Fruit fly (Drosophila melanogaster) S2 (cell line): ENCODE measurements around the gene Sgs3.

ENCODE experiments used
- CG8478 ChIP-seq: fragments of >200 bp; optimal IDR thresholded peaks from 2 replicates; lab custom pipeline; 2018
- CTCF ChIP-seq, 2 experiments: fragments of >200 bp; optimal IDR thresholded peaks; 2 replicates each; lab custom pipeline; 2018

Sgs3 gene

dm6 chr3L:11491874-11492268, 20.1 kb upstream of the Sgs3 start:
- TF ChIP-seq CTCF (optimal IDR thresholded peaks at IDR 0.05; lab: Kevin White, UChicago) (no peak), CG8478 (lab: Kevin White, UChicago) (no peak)

dm6 chr3L:11492457-11492856, 19.6 kb upstream of the Sgs3 start:
- TF ChIP-seq CG8478 (lab: Kevin White, UChicago) (no peak), CTCF (optimal IDR thresholded peaks at IDR 0.05; lab: Kevin White, UChicago) (no peak)

- no peak for TF ChIP-seq CG8478 (lab: Kevin White, UChicago)
- TF ChIP-seq CTCF (optimal IDR thresholded peaks at IDR 0.05; lab: Kevin White, UChicago) = no peak
These were observed 18.8 kb upstream of the Sgs3 start for dm6 chr3L:11493090-11493807.

- TF ChIP-seq CTCF (optimal IDR thresholded peaks at IDR 0.05; lab: Kevin White, UChicago) = no peak
- TF ChIP-seq CG8478 (lab: Kevin White, UChicago) = no peak
These were observed 3.7 kb upstream of the Sgs3 start, which contains the start of gene CG33500 for dm6 chr3L:11508337-11508736. Gene CG33500 (plus strand): TSS chr3L:11508637.

DNA sequence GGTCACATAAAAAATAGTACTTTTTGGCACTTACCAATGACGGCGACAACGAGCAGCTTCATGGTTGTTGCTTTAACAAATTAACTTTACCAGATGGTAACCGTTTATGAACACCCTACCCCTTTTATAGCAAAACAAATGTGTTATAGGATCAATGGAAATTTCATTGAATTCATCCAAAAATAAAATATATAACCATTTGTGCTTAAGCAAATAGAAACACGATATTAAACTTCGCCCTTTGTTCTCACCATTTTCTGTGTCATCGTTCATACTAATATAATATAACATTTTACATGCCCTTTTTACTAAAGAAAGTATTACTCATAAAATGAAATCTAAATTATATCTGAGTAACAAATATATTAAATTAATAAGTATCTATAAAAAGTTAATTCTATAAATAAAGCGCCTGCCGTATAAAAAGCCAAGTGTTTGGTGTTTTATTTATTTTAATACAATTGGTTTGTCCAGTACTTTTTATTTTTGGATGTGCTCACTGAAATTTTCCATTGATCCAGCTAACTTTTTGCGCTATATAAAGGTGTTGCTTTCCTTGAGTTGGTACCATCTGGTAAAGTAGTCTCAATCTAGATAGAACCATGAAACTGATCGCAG, 2.6 kb upstream of the Sgs3 start, which contains the start of the genes Sgs8 and Sgs7:
Sgs8 (minus strand) TSS at position 101 of the 618 bp plus-strand sequence.
Sgs7 (plus strand) TSS at position 568 of the 618 bp plus-strand sequence.
- TF ChIP-seq CG8478 (lab: Kevin White, UChicago) (no peak), CTCF (optimal IDR thresholded peaks at IDR 0.05; lab: Kevin White, UChicago) (no peak)

DNA sequence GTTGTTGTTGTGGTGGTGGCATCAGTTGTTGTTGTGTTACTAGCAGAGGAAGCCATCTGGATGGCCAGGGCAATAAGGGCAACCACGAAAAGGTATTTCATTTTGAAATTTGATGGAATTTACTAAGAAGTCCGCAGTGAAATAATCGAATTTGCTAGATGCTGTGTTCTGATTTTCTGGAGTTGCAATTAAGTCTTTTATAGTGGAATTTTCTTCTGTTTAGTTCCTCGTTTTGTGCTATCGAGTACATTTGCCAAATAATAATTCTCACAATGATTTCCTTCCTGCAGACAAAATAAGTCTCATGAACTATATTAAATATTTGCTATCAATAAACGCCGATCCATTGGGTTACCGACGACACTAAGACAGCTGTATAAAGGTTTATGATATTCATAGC, 1.5 kb upstream of the Sgs3 start, which contains the start of gene CG33272:
CG33272 (minus strand) TSS at position 101 of the 400 bp plus-strand sequence.
- TF ChIP-seq CTCF (optimal IDR thresholded peaks at IDR 0.05; lab: Kevin White, UChicago) = no peak
- TF ChIP-seq CG8478 (lab: Kevin White, UChicago) = no peak

dm6 chr3L:11511243-11511642, 778 bp upstream of the Sgs3 start:
- TF ChIP-seq CTCF (optimal IDR thresholded peaks at IDR 0.05; lab: Kevin White, UChicago) (peak; percentile 30 to 62), CG8478 (lab: Kevin White, UChicago) (no peak)

dm6 chr3L:11513405-11513804, 1.4 kb downstream of the Sgs3 start, which contains the start of gene CG7512:
Gene CG7512 (plus strand): TSS chr3L:11513705.
- TF ChIP-seq CTCF (optimal IDR thresholded peaks at IDR 0.05; lab: Kevin White, UChicago) = no peak
- TF ChIP-seq CG8478 (lab: Kevin White, UChicago) = no peak

DNA sequence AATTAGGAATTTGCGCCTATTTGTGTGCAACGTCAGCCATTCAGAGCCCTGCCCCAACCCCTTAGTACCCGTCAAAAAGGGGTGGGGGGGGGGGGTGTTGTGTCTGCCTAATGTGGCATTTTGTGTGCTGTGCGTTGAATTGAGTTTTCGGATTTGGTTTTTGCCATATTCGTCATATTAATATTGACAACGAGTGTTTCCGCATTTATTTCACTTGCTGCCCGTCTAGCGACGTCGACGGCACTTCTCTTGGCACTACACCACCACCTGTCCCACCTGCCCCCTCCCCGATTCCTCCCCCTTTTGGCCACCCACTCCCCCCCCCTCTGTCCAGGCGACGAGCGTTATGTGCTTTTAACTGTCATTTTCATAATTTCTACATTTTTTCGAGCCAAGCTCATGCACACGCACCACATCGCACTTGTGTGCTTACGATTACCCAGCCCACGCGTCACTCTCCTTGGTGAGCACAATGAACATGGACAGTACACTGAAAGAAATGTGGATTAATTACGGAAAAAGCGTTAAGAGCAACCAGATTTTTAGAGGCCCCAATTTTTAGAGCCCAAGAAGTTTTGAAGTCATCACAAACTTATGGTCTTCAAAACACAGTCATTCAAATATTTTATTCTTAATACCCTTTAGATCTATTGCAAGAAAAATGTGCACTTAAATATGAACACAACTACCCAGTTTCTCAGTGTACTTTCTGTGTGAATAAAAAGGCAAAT, 3.5 kb downstream of the Sgs3 start:
- no peak for TF ChIP-seq CTCF (optimal IDR thresholded peaks at IDR 0.05; lab: Kevin White, UChicago)
- no peak for TF ChIP-seq CG8478 (lab: Kevin White, UChicago)

- TF ChIP-seq CTCF (optimal IDR thresholded peaks at IDR 0.05; lab: Kevin White, UChicago) (no peak), CG8478 (lab: Kevin White, UChicago) (no peak)
These were observed 4.2 kb downstream of the Sgs3 start for dm6 chr3L:11516229-11516628.

DNA sequence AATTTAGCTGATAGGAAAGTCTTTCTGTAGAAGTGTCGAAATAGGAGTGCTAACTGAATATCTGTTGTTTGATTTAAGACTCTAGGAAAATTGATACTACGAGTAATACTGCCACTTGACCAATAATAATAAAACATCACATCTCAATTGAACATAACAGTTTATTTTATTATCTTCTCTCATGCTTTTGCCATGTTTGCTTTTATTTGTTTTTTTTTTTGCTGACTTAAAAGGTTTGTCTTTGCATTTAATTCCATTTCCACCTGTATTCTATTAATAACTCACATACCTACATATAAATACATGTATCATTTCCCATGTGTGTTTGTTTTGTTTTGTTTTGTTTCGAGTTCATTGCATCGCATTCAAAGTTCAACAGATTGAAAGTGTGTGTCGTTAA, 10.6 kb downstream of the Sgs3 start, which contains the start of the genes CG11714 and Fuca:
CG11714 (minus strand) TSS at position 101 of the 400 bp plus-strand sequence.
Fuca (minus strand) TSS at position 101 of the 400 bp plus-strand sequence.
- TF ChIP-seq CG8478 (lab: Kevin White, UChicago) (no peak), CTCF (optimal IDR thresholded peaks at IDR 0.05; lab: Kevin White, UChicago) (no peak)

DNA sequence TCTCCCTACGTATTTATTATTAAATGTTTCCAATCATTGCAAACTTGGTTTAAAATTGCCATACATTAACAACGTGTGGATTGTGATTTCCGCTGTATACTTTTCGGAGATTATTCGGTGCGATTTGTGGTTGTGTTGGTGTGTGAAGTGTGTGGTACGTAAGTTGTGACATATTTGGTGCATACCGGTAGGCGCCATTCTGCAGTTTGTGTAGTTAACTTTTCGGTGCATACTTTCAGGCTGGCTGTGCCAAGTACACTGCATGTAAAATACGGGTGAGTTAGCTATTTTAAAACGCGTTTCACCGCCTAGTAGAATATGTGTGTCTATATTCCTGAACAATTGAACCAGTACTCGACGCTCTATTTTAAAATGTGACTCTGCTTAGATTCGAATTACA, 11.3 kb downstream of the Sgs3 start:
- TF ChIP-seq CTCF (optimal IDR thresholded peaks at IDR 0.05; lab: Kevin White, UChicago) = peak; percentile 74 to 75
- TF ChIP-seq CG8478 (lab: Kevin White, UChicago) = no peak

DNA sequence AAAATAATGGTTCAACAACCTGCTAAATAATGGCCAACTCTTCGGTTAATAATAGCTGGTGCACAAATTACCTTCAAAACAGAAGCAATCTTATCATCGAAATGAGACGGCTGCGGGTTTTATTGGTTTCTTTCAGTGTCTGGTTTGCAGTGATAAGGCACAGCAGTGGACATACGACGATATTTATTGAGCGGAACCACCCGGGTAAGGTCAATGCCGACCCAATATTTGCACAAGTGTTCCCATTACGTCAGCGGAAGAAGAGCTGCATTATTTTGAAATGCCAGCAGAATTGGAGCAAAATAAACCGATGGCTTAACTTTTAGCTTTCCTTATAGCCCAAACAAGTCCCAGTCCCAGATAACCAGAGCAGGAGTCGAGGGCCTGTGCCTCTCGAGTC, 13.7 kb downstream of the Sgs3 start:
- TF ChIP-seq CTCF (optimal IDR thresholded peaks at IDR 0.05; lab: Kevin White, UChicago) = no peak
- TF ChIP-seq CG8478 (lab: Kevin White, UChicago) = no peak

DNA sequence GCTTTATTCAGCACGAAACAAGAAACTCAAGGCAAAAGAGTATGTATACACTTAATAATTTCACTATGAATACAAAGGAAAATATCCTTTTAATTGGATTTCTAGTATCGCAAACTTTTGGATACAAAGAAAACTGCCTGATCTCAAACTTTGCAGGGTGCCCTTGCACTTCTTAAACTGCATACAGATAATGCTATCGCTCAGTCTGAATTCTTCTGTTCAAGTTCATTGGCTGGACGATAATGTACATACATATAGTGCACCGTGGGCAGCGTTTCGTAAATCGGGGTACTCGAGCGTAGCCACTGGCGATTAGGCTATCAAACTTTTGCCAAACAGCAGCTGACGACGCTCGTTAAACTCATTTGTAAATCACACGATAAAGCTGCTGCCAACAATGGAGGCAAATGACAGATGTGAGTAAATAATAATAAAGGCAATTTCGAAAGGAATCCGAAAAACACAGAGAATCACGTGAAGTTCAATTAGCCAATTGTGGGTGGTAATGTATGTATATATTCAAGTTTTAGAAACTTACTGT, 14.7 kb downstream of the Sgs3 start:
- no peak for TF ChIP-seq CTCF (optimal IDR thresholded peaks at IDR 0.05; lab: Kevin White, UChicago)
- TF ChIP-seq CG8478 (lab: Kevin White, UChicago) = no peak
